Worm (Caenorhabditis elegans): ENCODE data around the gene T14A8.2.

T14A8.2 gene

ce11 chrIV:7812709-7813108 lies 9.7 kb downstream of the T14A8.2 start, which contains the start of gene zgpa-1:
TSS of gene zgpa-1 (minus strand) at chrIV:7812809.
- TF ChIP-seq ama-1 (optimal IDR thresholded peaks at IDR 0.05) = no peak
- no peak for TF ChIP-seq pha-2 (tag; optimal IDR thresholded peaks at IDR 0.05)
- no peak for TF ChIP-seq sox-4 (tag; optimal IDR thresholded peaks at IDR 0.05)

ce11 chrIV:7808583-7808982 lies 13.8 kb downstream of the T14A8.2 start, which contains the start of gene C33H5.1:
TSS of gene C33H5.1 (plus strand) at chrIV:7808912.
- TF ChIP-seq ceh-18 (tag; optimal IDR thresholded peaks at IDR 0.05) = no peak
- TF ChIP-seq ama-1 (optimal IDR thresholded peaks at IDR 0.05) = no peak

DNA sequence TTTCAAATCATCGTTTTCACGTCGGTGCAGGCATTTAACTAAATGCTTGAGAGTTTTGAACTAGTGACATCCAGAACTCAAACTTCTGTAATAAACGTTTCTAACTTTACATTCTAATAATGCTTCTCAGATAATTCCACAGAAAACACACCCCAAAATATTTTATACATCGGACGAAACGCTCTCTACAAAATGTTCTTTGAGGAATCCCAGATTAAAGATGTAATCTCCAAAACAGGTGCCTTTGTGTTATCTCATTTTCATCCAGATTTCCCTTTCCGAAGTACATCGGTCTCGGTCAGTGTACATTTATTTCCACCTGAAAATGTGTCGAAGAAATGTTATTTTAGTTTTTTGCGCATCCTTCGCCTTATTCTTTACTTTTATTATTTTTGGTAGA lies 17.7 kb downstream of the T14A8.2 start, which contains the start of gene C33H5.2:
Gene C33H5.2 (plus strand): TSS at position 301 of the 400 bp plus-strand sequence.
- TF ChIP-seq ceh-6 (GFP tag; optimal IDR thresholded peaks at IDR 0.05) (no peak), pag-3 (tag; optimal IDR thresholded peaks at IDR 0.05; ENCODE audit: borderline replicate concordance) (no peak), ama-1 (optimal IDR thresholded peaks at IDR 0.05) (no peak), ahr-1 (tag; optimal IDR thresholded peaks at IDR 0.05) (no peak), K09A11.1 (tag; optimal IDR thresholded peaks at IDR 0.05; ENCODE audit: insufficient read depth) (no peak), pha-4 (tag; optimal IDR thresholded peaks at IDR 0.05) (no peak), pha-2 (tag; optimal IDR thresholded peaks at IDR 0.05) (no peak), ets-4 (tag; optimal IDR thresholded peaks at IDR 0.05) (no peak), nhr-232 (tag; optimal IDR thresholded peaks at IDR 0.05) (no peak), ttx-3 (tag; optimal IDR thresholded peaks at IDR 0.05) (no peak), eyg-1 (tag; optimal IDR thresholded peaks at IDR 0.05) (no peak), F13H6.1 (tag; optimal IDR thresholded peaks at IDR 0.05) (no peak)

ce11 chrIV:7803250-7803649 lies 19.2 kb downstream of the T14A8.2 start, which contains the start of gene C33H5.16:
TSS of gene C33H5.16 (minus strand) at chrIV:7803350.
- TF ChIP-seq F13H6.1 (tag; optimal IDR thresholded peaks at IDR 0.05) = no peak
- no peak for TF ChIP-seq T23F11.4 (GFP tag; optimal IDR thresholded peaks at IDR 0.05)
- no peak for TF ChIP-seq mec-3 (tag; optimal IDR thresholded peaks at IDR 0.05; ENCODE audit: borderline replicate concordance)

DNA sequence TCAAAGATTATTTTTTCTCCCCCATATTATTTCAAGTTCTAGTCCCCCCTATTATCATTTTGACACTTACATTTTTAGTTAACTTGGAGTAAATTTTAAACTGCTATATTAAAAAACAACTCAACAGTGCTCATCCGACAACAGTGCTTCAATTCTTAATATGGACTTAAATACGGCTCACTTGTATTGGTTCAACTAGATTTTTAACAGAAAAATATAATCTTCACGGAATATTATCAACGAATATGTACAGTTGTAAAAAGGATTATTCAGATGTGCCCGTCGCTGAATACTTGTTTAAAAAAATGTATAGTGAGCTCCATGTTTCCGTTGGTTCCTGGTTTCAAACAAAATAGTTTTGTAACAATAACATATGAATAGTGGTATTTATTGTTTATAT lies 22.1 kb downstream of the T14A8.2 start:
- TF ChIP-seq gmeb-2 (tag; optimal IDR thresholded peaks at IDR 0.05) (no peak), hlh-8 (tag; optimal IDR thresholded peaks at IDR 0.05) (no peak), hlh-30 (tag; optimal IDR thresholded peaks at IDR 0.05; ENCODE audit: insufficient read depth) (no peak), dve-1 (tag; optimal IDR thresholded peaks at IDR 0.05) (no peak), ceh-48 (tag; optimal IDR thresholded peaks at IDR 0.05) (no peak), pqm-1 (tag; optimal IDR thresholded peaks at IDR 0.05) (no peak), ahr-1 (tag; optimal IDR thresholded peaks at IDR 0.05) (no peak), lim-6 (tag; optimal IDR thresholded peaks at IDR 0.05) (no peak)

ce11 chrIV:7796432-7797113 lies 25.9 kb downstream of the T14A8.2 start, which contains the start of gene sgo-1:
TSS of gene sgo-1 (minus strand) at chrIV:7796482.
- no peak for TF ChIP-seq ztf-16 (tag; optimal IDR thresholded peaks at IDR 0.05)
- TF ChIP-seq elt-4 (tag; optimal IDR thresholded peaks at IDR 0.05) = no peak
- no peak for TF ChIP-seq sdc-2 (tag; optimal IDR thresholded peaks at IDR 0.05)
- TF ChIP-seq ama-1 (optimal IDR thresholded peaks at IDR 0.05) = no peak
- TF ChIP-seq dmd-4 (tag; optimal IDR thresholded peaks at IDR 0.05; ENCODE audit: borderline replicate concordance) = no peak
- TF ChIP-seq fkh-6 (tag; optimal IDR thresholded peaks at IDR 0.05) = no peak
- no peak for TF ChIP-seq ceh-24 (tag; optimal IDR thresholded peaks at IDR 0.05)
- no peak for TF ChIP-seq T23F11.4 (GFP tag; optimal IDR thresholded peaks at IDR 0.05)
- no peak for TF ChIP-seq pros-1 (tag; optimal IDR thresholded peaks at IDR 0.05)
- TF ChIP-seq unc-3 (GFP tag; conservative IDR thresholded peaks at IDR 0.05) = no peak
- no peak for TF ChIP-seq unc-3 (tag; optimal IDR thresholded peaks at IDR 0.05)
- no peak for TF ChIP-seq hlh-6 (tag; optimal IDR thresholded peaks at IDR 0.05)
- no peak for TF ChIP-seq elt-2 (tag; optimal IDR thresholded peaks at IDR 0.05)
- TF ChIP-seq ceh-2 (tag; optimal IDR thresholded peaks at IDR 0.05) = no peak
